Worm (Caenorhabditis elegans) whole organism, late embryonic: ENCODE data around the gene glb-28.

Experiments
- C08G9.2 ChIP-seq: sonication (generic microtip); optimal IDR thresholded peaks from 2 replicates; lab custom pipeline; 2016; ENCODE audit warnings: mild to moderate bottlenecking, missing genetic modification characterization, moderate library complexity, missing compliant biosample characterization
- F13H6.1 ChIP-seq: sonication (generic microtip); optimal IDR thresholded peaks from 2 replicates; lab custom pipeline; 2016; ENCODE audit warnings: missing genetic modification characterization, missing compliant biosample characterization
- K02D7.2 ChIP-seq: sonication (generic microtip); optimal IDR thresholded peaks from 2 replicates; lab custom pipeline; 2017; ENCODE audit warnings: mild to moderate bottlenecking, missing genetic modification characterization, missing compliant biosample characterization
- T23F11.4 ChIP-seq: fragments of 200-800 bp; sonication (Bioruptor generic); optimal IDR thresholded peaks from 2 replicates; lab custom pipeline; 2018; ENCODE audit warnings: mild to moderate bottlenecking, missing genetic modification characterization, missing compliant biosample characterization
- ahr-1 ChIP-seq: sonication (generic microtip); optimal IDR thresholded peaks from 2 replicates; lab custom pipeline; 2016; ENCODE audit warnings: missing genetic modification characterization, missing compliant biosample characterization
- ama-1 ChIP-seq: fragments of 150-350 bp; optimal IDR thresholded peaks from 2 replicates; lab custom pipeline; 2014
- ceh-18 ChIP-seq: sonication (generic microtip); optimal IDR thresholded peaks from 2 replicates; lab custom pipeline; 2016; ENCODE audit warnings: missing genetic modification characterization, missing compliant biosample characterization
- ceh-19 ChIP-seq: fragments of 200-800 bp; sonication (Bioruptor generic); optimal IDR thresholded peaks from 2 replicates; lab custom pipeline; 2018; ENCODE audit warnings: mild to moderate bottlenecking, missing genetic modification characterization, missing compliant biosample characterization
- ceh-2 ChIP-seq: sonication (generic microtip); optimal IDR thresholded peaks from 2 replicates; lab custom pipeline; 2016; ENCODE audit warnings: missing genotype, missing genetic modification characterization, missing compliant biosample characterization
- ceh-22 ChIP-seq: sonication (generic microtip); optimal IDR thresholded peaks from 2 replicates; lab custom pipeline; 2017; ENCODE audit warnings: missing biosample characterization, missing genetic modification characterization
- ceh-24 ChIP-seq: sonication (generic microtip); optimal IDR thresholded peaks from 2 replicates; lab custom pipeline; 2016; ENCODE audit warnings: mild to moderate bottlenecking, missing genetic modification characterization, missing compliant biosample characterization
- ceh-30 ChIP-seq: fragments of 150-350 bp; optimal IDR thresholded peaks from 2 replicates; lab custom pipeline; 2014; ENCODE audit warnings: missing biosample characterization, missing genetic modification characterization
- ceh-31 ChIP-seq: sonication (generic microtip); optimal IDR thresholded peaks from 2 replicates; lab custom pipeline; 2016; ENCODE audit warnings: missing genetic modification characterization, missing compliant biosample characterization
- ceh-34 ChIP-seq: sonication (generic microtip); optimal IDR thresholded peaks from 2 replicates; lab custom pipeline; 2016; ENCODE audit warnings: mild to moderate bottlenecking, missing genetic modification characterization, missing compliant biosample characterization
- ceh-48 ChIP-seq: sonication (generic microtip); optimal IDR thresholded peaks from 2 replicates; lab custom pipeline; 2016; ENCODE audit warnings: missing genetic modification characterization, inconsistent platforms, missing compliant biosample characterization
- ceh-6 ChIP-seq: fragments of 200-800 bp; sonication (Bioruptor generic); optimal IDR thresholded peaks from 2 replicates; lab custom pipeline; 2018; ENCODE audit warnings: mild to moderate bottlenecking, missing genetic modification characterization, missing compliant biosample characterization
- che-1 ChIP-seq: sonication (generic microtip); optimal IDR thresholded peaks from 2 replicates; lab custom pipeline; 2016; ENCODE audit warnings: mild to moderate bottlenecking, missing genetic modification characterization, missing compliant biosample characterization
- dmd-4 ChIP-seq: sonication (generic microtip); optimal IDR thresholded peaks from 2 replicates; lab custom pipeline; 2016; ENCODE audit warnings: borderline replicate concordance, missing genetic modification characterization, missing compliant biosample characterization
- dve-1 ChIP-seq: sonication (generic microtip); optimal IDR thresholded peaks from 2 replicates; lab custom pipeline; 2017; ENCODE audit warnings: antibody characterized with exemption, mild to moderate bottlenecking, missing genetic modification characterization, missing compliant biosample characterization
- elt-2 ChIP-seq: sonication (generic microtip); optimal IDR thresholded peaks from 2 replicates; lab custom pipeline; 2016; ENCODE audit warnings: missing genetic modification reagents, missing genetic modification characterization, missing compliant biosample characterization
- elt-4 ChIP-seq: sonication (generic microtip); optimal IDR thresholded peaks from 2 replicates; lab custom pipeline; 2016; ENCODE audit warnings: missing genetic modification characterization, missing compliant biosample characterization
- eyg-1 ChIP-seq: sonication (generic microtip); optimal IDR thresholded peaks from 2 replicates; lab custom pipeline; 2016; ENCODE audit warnings: missing genotype, missing genetic modification characterization, missing compliant biosample characterization
- fax-1 ChIP-seq: sonication (generic microtip); optimal IDR thresholded peaks from 2 replicates; lab custom pipeline; 2016; ENCODE audit warnings: missing genotype, missing genetic modification characterization, missing compliant biosample characterization
- fkh-10 ChIP-seq: fragments of 150-350 bp; optimal IDR thresholded peaks from 2 replicates; lab custom pipeline; 2014; ENCODE audit warnings: missing biosample characterization, missing genetic modification reagents, missing genetic modification characterization
- gmeb-2 ChIP-seq: sonication (generic microtip); optimal IDR thresholded peaks from 2 replicates; lab custom pipeline; 2016; ENCODE audit warnings: missing genetic modification characterization, inconsistent platforms, missing compliant biosample characterization
- hlh-13 ChIP-seq: fragments of 200-800 bp; sonication (Bioruptor generic); optimal IDR thresholded peaks from 2 replicates; lab custom pipeline; 2018; ENCODE audit warnings: mild to moderate bottlenecking, missing genetic modification characterization, missing compliant biosample characterization
- hlh-15 ChIP-seq: sonication (generic microtip); optimal IDR thresholded peaks from 2 replicates; lab custom pipeline; 2016; ENCODE audit warnings: missing genetic modification characterization, missing compliant biosample characterization
- hlh-30 ChIP-seq: sonication (generic microtip); optimal IDR thresholded peaks from 2 replicates; lab custom pipeline; 2017; ENCODE audit warnings: antibody characterized with exemption, missing genetic modification characterization, missing compliant biosample characterization; ENCODE audit not compliant: insufficient read depth
- hlh-6 ChIP-seq: sonication (generic microtip); optimal IDR thresholded peaks from 2 replicates; lab custom pipeline; 2016; ENCODE audit warnings: missing genotype, missing genetic modification characterization, missing compliant biosample characterization
- hlh-8 ChIP-seq: sonication (generic microtip); optimal IDR thresholded peaks from 2 replicates; lab custom pipeline; 2016; ENCODE audit warnings: missing genotype, missing genetic modification characterization, missing compliant biosample characterization
- madf-2 ChIP-seq: sonication (generic microtip); optimal IDR thresholded peaks from 2 replicates; lab custom pipeline; 2017; ENCODE audit warnings: missing genetic modification characterization, missing compliant biosample characterization
- nfya-1 ChIP-seq: sonication (generic microtip); optimal IDR thresholded peaks from 2 replicates; lab custom pipeline; 2017; ENCODE audit warnings: missing genetic modification characterization, mild to moderate bottlenecking, missing compliant biosample characterization, antibody characterized with exemption, moderate library complexity
- nhr-232 ChIP-seq: sonication (generic microtip); optimal IDR thresholded peaks from 2 replicates; lab custom pipeline; 2016; ENCODE audit warnings: missing genetic modification characterization, missing compliant biosample characterization
- npax-4 ChIP-seq: sonication (generic microtip); optimal IDR thresholded peaks from 2 replicates; lab custom pipeline; 2016; ENCODE audit warnings: missing genetic modification characterization, missing compliant biosample characterization
- pat-9 ChIP-seq: fragments of 200-800 bp; sonication (Bioruptor generic); optimal IDR thresholded peaks from 2 replicates; lab custom pipeline; 2018; ENCODE audit warnings: mild to moderate bottlenecking, missing genetic modification characterization, moderate library complexity, missing compliant biosample characterization
- pax-1 ChIP-seq: fragments of 150-350 bp; optimal IDR thresholded peaks from 2 replicates; lab custom pipeline; 2014; ENCODE audit warnings: missing biosample characterization, missing genetic modification characterization
- pha-2 ChIP-seq: sonication (generic microtip); optimal IDR thresholded peaks from 2 replicates; lab custom pipeline; 2017; ENCODE audit warnings: mild to moderate bottlenecking, missing genetic modification characterization, missing compliant biosample characterization
- ref-2 ChIP-seq: sonication (generic microtip); optimal IDR thresholded peaks from 2 replicates; lab custom pipeline; 2016; ENCODE audit warnings: missing genetic modification characterization, missing compliant biosample characterization
- rnt-1 ChIP-seq: sonication (generic microtip); optimal IDR thresholded peaks from 2 replicates; lab custom pipeline; 2016; ENCODE audit warnings: missing genetic modification characterization, missing compliant biosample characterization
- sox-2 ChIP-seq: fragments of 200-800 bp; sonication (Bioruptor generic); IDR thresholded peaks from 2 replicates; pipeline ENCODE4 v1.3.6; 2022; ENCODE audit warnings: missing genetic modification reagents, missing genetic modification characterization, missing compliant biosample characterization
- sox-4 ChIP-seq: sonication (generic microtip); optimal IDR thresholded peaks from 2 replicates; lab custom pipeline; 2017; ENCODE audit warnings: mild to moderate bottlenecking, missing genetic modification characterization, inconsistent platforms, missing compliant biosample characterization
- syd-9 ChIP-seq: sonication (generic microtip); optimal IDR thresholded peaks from 2 replicates; lab custom pipeline; 2016; ENCODE audit warnings: mild to moderate bottlenecking, missing genetic modification characterization, moderate library complexity, missing compliant biosample characterization
- tbx-2 ChIP-seq: sonication (generic microtip); optimal IDR thresholded peaks from 2 replicates; lab custom pipeline; 2016; ENCODE audit warnings: missing genetic modification characterization, missing compliant biosample characterization
- unc-42 ChIP-seq: sonication (generic microtip); optimal IDR thresholded peaks from 2 replicates; lab custom pipeline; 2016; ENCODE audit warnings: missing genotype, missing genetic modification characterization, missing compliant biosample characterization
- unc-55 ChIP-seq: sonication (generic microtip); optimal IDR thresholded peaks from 2 replicates; lab custom pipeline; 2017; ENCODE audit warnings: missing biosample characterization, missing genetic modification reagents, missing genetic modification characterization
- ztf-16 ChIP-seq: sonication (generic microtip); optimal IDR thresholded peaks from 2 replicates; lab custom pipeline; 2017; ENCODE audit warnings: missing genetic modification characterization, missing compliant biosample characterization

Gene glb-28

DNA sequence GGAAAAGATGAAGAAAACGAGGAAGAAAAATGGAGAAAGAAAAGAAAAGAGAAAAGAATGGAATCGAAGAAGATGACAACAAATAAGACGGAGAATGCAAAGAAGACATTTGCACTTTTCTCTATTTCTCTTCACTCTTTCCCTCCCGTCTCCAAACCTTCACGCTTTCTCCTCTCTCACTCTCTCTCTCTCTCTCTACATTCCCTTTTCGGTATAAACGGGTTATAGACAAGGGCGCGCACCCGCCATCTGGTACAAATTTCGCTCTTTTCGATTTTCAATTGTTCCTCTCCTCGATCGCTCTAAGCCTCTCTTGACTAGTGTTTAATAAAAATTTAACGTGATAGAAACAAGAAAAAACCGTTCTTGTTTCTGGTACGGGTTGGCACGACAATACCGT is 40.3 kb downstream of the glb-28 start:
- TF ChIP-seq ahr-1 (tag; lab: Kevin White, UChicago) (no peak), ceh-24 (tag; lab: Kevin White, UChicago) (no peak), ceh-6 (no peak), F13H6.1 (tag; lab: Kevin White, UChicago) (no peak), ceh-48 (no peak), hlh-8 (no peak), ceh-19 (peak; percentile 14), syd-9 (no peak), tbx-2 (tag; lab: Kevin White, UChicago) (peak; percentile 66), C08G9.2 (no peak), fkh-10 (peak; percentile 29), ceh-22 (no peak), ceh-31 (tag; lab: Kevin White, UChicago) (peak; percentile 81), sox-2 (GFP tag; lab: Robert Waterston, UW) (no peak), T23F11.4 (GFP tag; lab: Kevin White, UChicago) (no peak), ztf-16 (no peak), pat-9 (no peak), madf-2 (tag; lab: Kevin White, UChicago) (no peak), ama-1 (lab: Kevin White, UChicago) (no peak), unc-42 (tag; lab: Kevin White, UChicago) (peak; percentile 97), rnt-1 (tag; lab: Kevin White, UChicago) (peak; percentile 19), hlh-13 (GFP tag; lab: Kevin White, UChicago) (no peak), elt-2 (tag; lab: Kevin White, UChicago) (no peak), che-1 (tag; lab: Kevin White, UChicago) (no peak), ceh-34 (tag; lab: Kevin White, UChicago) (peak; percentile 43), hlh-6 (tag; lab: Kevin White, UChicago) (no peak), unc-55 (peak; percentile 56), pha-2 (tag; lab: Kevin White, UChicago) (no peak), hlh-30 (tag; lab: Kevin White, UChicago) (no peak), nfya-1 (peak; percentile 68), nhr-232 (tag; lab: Kevin White, UChicago) (no peak), elt-4 (tag; lab: Kevin White, UChicago) (no peak), K02D7.2 (tag; lab: Kevin White, UChicago) (no peak), ref-2 (no peak), pax-1 (tag; lab: Kevin White, UChicago) (no peak), ceh-18 (tag; lab: Kevin White, UChicago) (peak; percentile 65), fax-1 (no peak), ceh-2 (peak; percentile 11), sox-4 (tag; lab: Kevin White, UChicago) (no peak), npax-4 (tag; lab: Kevin White, UChicago) (no peak), dmd-4 (tag; lab: Kevin White, UChicago) (no peak), hlh-15 (no peak), dve-1 (tag; lab: Kevin White, UChicago) (peak; percentile 71), gmeb-2 (tag; lab: Kevin White, UChicago) (no peak), ceh-30 (tag; lab: Kevin White, UChicago) (no peak)

DNA sequence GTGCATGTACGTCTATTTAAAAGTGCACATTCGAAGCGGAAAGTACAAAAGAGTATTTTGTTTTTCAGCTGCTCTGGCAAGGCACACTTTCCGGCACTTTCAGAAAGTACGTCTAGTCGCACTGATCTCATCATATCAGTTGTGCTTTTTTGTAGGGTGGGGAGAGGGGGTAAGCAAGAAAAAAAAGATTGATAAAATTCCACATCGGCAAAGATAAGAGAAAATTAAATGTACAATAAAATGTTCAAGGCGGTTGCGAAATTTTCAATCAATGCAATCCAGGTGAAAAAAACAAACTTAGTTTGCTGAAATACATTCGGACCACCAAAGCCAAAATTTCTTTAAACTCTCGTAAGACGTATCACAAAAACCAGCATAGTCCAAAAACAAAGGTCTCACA is 40.8 kb downstream of the glb-28 start:
- TF ChIP-seq pat-9 = no peak
- no peak for TF ChIP-seq eyg-1 (tag; lab: Kevin White, UChicago)
- no peak for TF ChIP-seq gmeb-2 (tag; lab: Kevin White, UChicago)
